Fruit fly (Drosophila melanogaster): ENCODE measurements around the gene CG33268.

CG33268 gene

dm6 chr3L:11609153-11609809 lies 18.2 kb upstream of the CG33268 start, which contains the start of gene Duba:
TSS of gene Duba (minus strand) at chr3L:11609465.
- TF ChIP-seq Hr96 (GFP tag; optimal IDR thresholded peaks at IDR 0.05) (no peak), tj (GFP tag; optimal IDR thresholded peaks at IDR 0.05) (no peak), toe (GFP tag; optimal IDR thresholded peaks at IDR 0.05) (no peak), CG12768 (GFP tag; optimal IDR thresholded peaks at IDR 0.05) (no peak), kay (GFP tag; ENCODE audit: borderline replicate concordance) (no peak), CG7045 (GFP tag; optimal IDR thresholded peaks at IDR 0.05) (no peak), cnc (optimal IDR thresholded peaks at IDR 0.05) (no peak), CG33017 (tag; optimal IDR thresholded peaks at IDR 0.05) (no peak), cic (GFP tag; optimal IDR thresholded peaks at IDR 0.05) (no peak), CG1620 (GFP tag; optimal IDR thresholded peaks at IDR 0.05) (no peak), Mnt (GFP tag; optimal IDR thresholded peaks at IDR 0.05) (peak; percentile 44), Clk (GFP tag; optimal IDR thresholded peaks at IDR 0.05) (no peak), CG5204 (GFP tag; optimal IDR thresholded peaks at IDR 0.05) (peak; percentile 23), bab1 (GFP tag; optimal IDR thresholded peaks at IDR 0.05) (no peak), CG7101 (tag; optimal IDR thresholded peaks at IDR 0.05) (no peak), pad (GFP tag; optimal IDR thresholded peaks at IDR 0.05) (no peak)

dm6 chr3L:11604227-11604626 lies 13.2 kb upstream of the CG33268 start:
- TF ChIP-seq CG12768 (GFP tag; optimal IDR thresholded peaks at IDR 0.05) (no peak), CG7045 (GFP tag; optimal IDR thresholded peaks at IDR 0.05) (no peak), kay (GFP tag; ENCODE audit: borderline replicate concordance) (no peak), CG1620 (GFP tag; optimal IDR thresholded peaks at IDR 0.05) (no peak)

dm6 chr3L:11602040-11602439 lies 11.0 kb upstream of the CG33268 start:
- no peak for TF ChIP-seq CG7101 (tag; optimal IDR thresholded peaks at IDR 0.05)
- TF ChIP-seq Hr96 (GFP tag; optimal IDR thresholded peaks at IDR 0.05): no peak
- no peak for TF ChIP-seq pad (GFP tag; optimal IDR thresholded peaks at IDR 0.05)
- TF ChIP-seq CG5204 (GFP tag; optimal IDR thresholded peaks at IDR 0.05): no peak

dm6 chr3L:11601133-11601532 lies 10.1 kb upstream of the CG33268 start:
- no peak for TF ChIP-seq CG5204 (GFP tag; optimal IDR thresholded peaks at IDR 0.05)
- TF ChIP-seq Mnt (GFP tag; optimal IDR thresholded peaks at IDR 0.05): peak; percentile 6

dm6 chr3L:11599965-11600420 lies 9.0 kb upstream of the CG33268 start, which contains the start of the genes CG14137 and CG46394:
TSS of gene CG14137 (minus strand) at chr3L:11600065.
TSS of gene CG46394 (plus strand) at chr3L:11600370.
- TF ChIP-seq bab1 (GFP tag; optimal IDR thresholded peaks at IDR 0.05): no peak
- TF ChIP-seq CG12768 (GFP tag; optimal IDR thresholded peaks at IDR 0.05): no peak
- no peak for TF ChIP-seq CG7045 (GFP tag; optimal IDR thresholded peaks at IDR 0.05)
- TF ChIP-seq Hr96 (GFP tag; optimal IDR thresholded peaks at IDR 0.05): no peak
- no peak for TF ChIP-seq Clk (GFP tag; optimal IDR thresholded peaks at IDR 0.05)
- no peak for TF ChIP-seq tj (GFP tag; optimal IDR thresholded peaks at IDR 0.05)
- TF ChIP-seq CG33017 (tag; optimal IDR thresholded peaks at IDR 0.05): no peak
- no peak for TF ChIP-seq ovo (GFP tag; optimal IDR thresholded peaks at IDR 0.05)
- TF ChIP-seq cic (GFP tag; optimal IDR thresholded peaks at IDR 0.05): no peak

dm6 chr3L:11599255-11599654 lies 8.2 kb upstream of the CG33268 start:
- TF ChIP-seq tj (GFP tag; optimal IDR thresholded peaks at IDR 0.05) (peak; percentile 5), CG1620 (GFP tag; optimal IDR thresholded peaks at IDR 0.05) (no peak), Hr96 (GFP tag; optimal IDR thresholded peaks at IDR 0.05) (no peak), CG33017 (tag; optimal IDR thresholded peaks at IDR 0.05) (peak; percentile 48), CG5204 (GFP tag; optimal IDR thresholded peaks at IDR 0.05) (peak; percentile 14), CG7101 (tag; optimal IDR thresholded peaks at IDR 0.05) (peak; percentile 0), CG7045 (GFP tag; optimal IDR thresholded peaks at IDR 0.05) (peak; percentile 64), Crg-1 (GFP tag; optimal IDR thresholded peaks at IDR 0.05) (no peak), CG11617 (GFP tag; optimal IDR thresholded peaks at IDR 0.05) (peak; percentile 33)

dm6 chr3L:11596585-11597252 lies 5.7 kb upstream of the CG33268 start, which contains the start of gene CG7368:
TSS of gene CG7368 (plus strand) at chr3L:11597202.
- TF ChIP-seq CG14711 (tag; optimal IDR thresholded peaks at IDR 0.05) (no peak), Crg-1 (GFP tag; optimal IDR thresholded peaks at IDR 0.05) (no peak), CG7045 (GFP tag; optimal IDR thresholded peaks at IDR 0.05) (no peak)

- TF ChIP-seq Mnt (GFP tag; optimal IDR thresholded peaks at IDR 0.05): no peak
- TF ChIP-seq cnc (optimal IDR thresholded peaks at IDR 0.05): no peak
- TF ChIP-seq CG11617 (GFP tag; optimal IDR thresholded peaks at IDR 0.05): peak; percentile 22
- TF ChIP-seq CG5204 (GFP tag; optimal IDR thresholded peaks at IDR 0.05): no peak
- no peak for TF ChIP-seq cic (GFP tag; optimal IDR thresholded peaks at IDR 0.05)
- no peak for TF ChIP-seq tj (GFP tag; optimal IDR thresholded peaks at IDR 0.05)
- no peak for TF ChIP-seq toe (GFP tag; optimal IDR thresholded peaks at IDR 0.05)
- peak; percentile 62 for TF ChIP-seq CG12768 (GFP tag; optimal IDR thresholded peaks at IDR 0.05)
- no peak for TF ChIP-seq pad (GFP tag; optimal IDR thresholded peaks at IDR 0.05)
- peak; percentile 81 for TF ChIP-seq CG33017 (tag; optimal IDR thresholded peaks at IDR 0.05)
- TF ChIP-seq CG1620 (GFP tag; optimal IDR thresholded peaks at IDR 0.05): no peak
- TF ChIP-seq CG7045 (GFP tag; optimal IDR thresholded peaks at IDR 0.05): peak; percentile 66
- peak; percentile 35 for TF ChIP-seq CG7101 (tag; optimal IDR thresholded peaks at IDR 0.05)
- no peak for TF ChIP-seq kay (GFP tag; ENCODE audit: borderline replicate concordance)
- TF ChIP-seq Crg-1 (GFP tag; optimal IDR thresholded peaks at IDR 0.05): no peak
- no peak for TF ChIP-seq Clk (GFP tag; optimal IDR thresholded peaks at IDR 0.05)
- peak; percentile 9 for TF ChIP-seq CG14711 (tag; optimal IDR thresholded peaks at IDR 0.05)
- TF ChIP-seq bab1 (GFP tag; optimal IDR thresholded peaks at IDR 0.05): no peak
- no peak for TF ChIP-seq Hr96 (GFP tag; optimal IDR thresholded peaks at IDR 0.05)
These were observed 2.7 kb upstream of the CG33268 start for dm6 chr3L:11593778-11594177.

All from whole organism, adult.